Worm (Caenorhabditis elegans) whole organism, early embryonic: Measurements from ENCODE around the gene hlh-8.

Experiments used
- B0310.2 ChIP-seq: sonication (generic microtip); optimal IDR thresholded peaks from 2 replicates; lab custom pipeline; 2016; ENCODE audit warnings: mild to moderate bottlenecking, missing genetic modification characterization, missing compliant biosample characterization
- F13C5.2 ChIP-seq: sonication (generic microtip); optimal IDR thresholded peaks from 2 replicates; lab custom pipeline; 2017; ENCODE audit warnings: mild to moderate bottlenecking, missing genetic modification characterization, inconsistent platforms, missing compliant biosample characterization
- ama-1 ChIP-seq: fragments of 150-350 bp; optimal IDR thresholded peaks from 2 replicates; lab custom pipeline; 2014
- ceh-13 ChIP-seq: fragments of 200-800 bp; sonication (Bioruptor generic); optimal IDR thresholded peaks from 2 replicates; lab custom pipeline; 2018; ENCODE audit warnings: mild to moderate bottlenecking, missing genetic modification characterization, missing compliant biosample characterization
- ceh-36 ChIP-seq: sonication (generic microtip); optimal IDR thresholded peaks from 2 replicates; lab custom pipeline; 2016; ENCODE audit warnings: missing genetic modification characterization, inconsistent platforms, missing compliant biosample characterization
- flt-1 ChIP-seq: fragments of 200-800 bp; sonication (Bioruptor generic); IDR thresholded peaks from 2 replicates; pipeline ENCODE4 v1.3.6; 2022; ENCODE audit warnings: missing genetic modification characterization, missing compliant biosample characterization
- hmbx-1 ChIP-seq: sonication (generic microtip); optimal IDR thresholded peaks from 2 replicates; lab custom pipeline; 2016; ENCODE audit warnings: mild to moderate bottlenecking, missing genetic modification characterization, missing compliant biosample characterization
- hmg-4 ChIP-seq: fragments of 200-800 bp; sonication (Bioruptor generic); optimal IDR thresholded peaks from 2 replicates; lab custom pipeline; 2018; ENCODE audit warnings: mild to moderate bottlenecking, missing genetic modification characterization, missing compliant biosample characterization
- hnd-1 ChIP-seq: sonication (generic microtip); optimal IDR thresholded peaks from 2 replicates; lab custom pipeline; 2016; ENCODE audit warnings: missing genetic modification characterization, missing compliant biosample characterization
- tbx-11 ChIP-seq: fragments of 200-800 bp; sonication (Bioruptor generic); IDR thresholded peaks from 2 replicates; pipeline ENCODE4 v1.3.6; 2022; ENCODE audit warnings: missing genetic modification characterization, missing compliant biosample characterization
- tra-4 ChIP-seq: sonication (generic microtip); optimal IDR thresholded peaks from 2 replicates; lab custom pipeline; 2017; ENCODE audit warnings: missing genetic modification characterization, missing compliant biosample characterization

DNA sequence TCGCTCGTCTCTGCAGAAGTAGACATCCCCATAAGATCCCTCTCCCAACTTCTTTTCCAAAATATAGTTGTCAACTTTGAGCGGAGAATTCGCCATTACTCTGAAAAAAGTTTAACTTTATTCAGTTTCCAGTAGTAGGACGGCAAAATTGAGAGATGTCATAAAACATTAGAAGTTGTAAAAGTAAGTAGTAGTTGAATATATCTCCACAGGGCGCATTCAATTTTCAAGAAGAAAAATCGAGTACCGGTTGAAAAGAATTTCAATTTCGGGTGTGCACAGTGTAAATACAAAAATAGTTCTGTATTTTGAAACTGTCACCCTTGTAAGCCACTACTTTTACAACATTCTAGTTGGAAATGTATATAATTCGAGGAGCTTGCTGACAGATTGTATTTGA lies 34.4 kb downstream of the hlh-8 start, which contains the start of gene F22F1.2:
- TF ChIP-seq hmbx-1 (tag; lab: Kevin White, UChicago) (no peak), hmg-4 (GFP tag; lab: Kevin White, UChicago) (no peak), ama-1 (lab: Kevin White, UChicago) (no peak), ceh-36 (tag; lab: Kevin White, UChicago) (no peak), tbx-11 (GFP tag; lab: Robert Waterston, UW) (no peak), hnd-1 (tag; lab: Kevin White, UChicago) (no peak), tra-4 (tag; lab: Kevin White, UChicago) (no peak), ceh-13 (GFP tag; lab: Kevin White, UChicago) (no peak), F13C5.2 (tag; lab: Kevin White, UChicago) (no peak), flt-1 (GFP tag; lab: Robert Waterston, UW) (no peak), B0310.2 (no peak)
